Fruit fly (Drosophila melanogaster) whole organism, wandering third instar larva: ENCODE measurements around the gene CheB38b.

Experiments used
- Abd-B ChIP-seq: fragments of >200 bp; optimal IDR thresholded peaks from 2 replicates; lab custom pipeline; 2017; ENCODE audit warnings: missing biosample characterization, missing genetic modification characterization
- CG32264 ChIP-seq: fragments of 200-800 bp; sonication (Bioruptor generic); optimal IDR thresholded peaks from 2 replicates; lab custom pipeline; 2016; ENCODE audit warnings: missing biosample characterization, missing genetic modification characterization
- CG9705 ChIP-seq: fragments of 200-800 bp; sonication (Bioruptor generic); optimal IDR thresholded peaks from 2 replicates; lab custom pipeline; 2018; ENCODE audit warnings: missing biosample characterization, mild to moderate bottlenecking, missing genetic modification characterization
- CrebA ChIP-seq: fragments of 200-800 bp; sonication (Bioruptor generic); optimal IDR thresholded peaks from 2 replicates; lab custom pipeline; 2016; ENCODE audit warnings: missing biosample characterization, mild to moderate bottlenecking, missing genetic modification characterization, borderline replicate concordance
- Dfd ChIP-seq: fragments of >200 bp; optimal IDR thresholded peaks from 2 replicates; lab custom pipeline; 2017; ENCODE audit warnings: missing biosample characterization, missing genetic modification characterization
- Dif ChIP-seq: fragments of 200-275, 200-300 bp; sonication (Bioruptor generic); optimal IDR thresholded peaks from 2 replicates; lab custom pipeline; 2018; ENCODE audit warnings: missing biosample characterization, missing genetic modification characterization; ENCODE audit not compliant: partially characterized antibody
- GATAd ChIP-seq: sonication (Bioruptor generic); optimal IDR thresholded peaks from 2 replicates; lab custom pipeline; 2016; ENCODE audit warnings: missing biosample characterization, missing genetic modification characterization
- HLH106 ChIP-seq: fragments of 200-800 bp; optimal IDR thresholded peaks from 3 replicates; lab custom pipeline; 2019; ENCODE audit warnings: missing biosample characterization, mild to moderate bottlenecking, missing genetic modification characterization, moderate library complexity
- Hnf4 ChIP-seq: fragments of 200-800 bp; sonication (Bioruptor generic); optimal IDR thresholded peaks from 2 replicates; lab custom pipeline; 2016; ENCODE audit warnings: missing biosample characterization, mild to moderate bottlenecking, missing genetic modification characterization
- Hr78 ChIP-seq: fragments of >200 bp; optimal IDR thresholded peaks from 2 replicates; lab custom pipeline; 2017; ENCODE audit warnings: missing biosample characterization, missing genetic modification characterization
- Hr83 ChIP-seq: fragments of 200-300 bp; sonication (Bioruptor generic); optimal IDR thresholded peaks from 2 replicates; lab custom pipeline; 2016; ENCODE audit warnings: missing biosample characterization, mild to moderate bottlenecking, missing genetic modification characterization, moderate library complexity; ENCODE audit not compliant: poor library complexity, severe bottlenecking
- Jra ChIP-seq: sonication (Bioruptor generic); optimal IDR thresholded peaks from 2 replicates; lab custom pipeline; 2016; ENCODE audit warnings: missing biosample characterization, missing genetic modification characterization
- Mio ChIP-seq: sonication (Bioruptor generic); optimal IDR thresholded peaks from 2 replicates; lab custom pipeline; 2016; ENCODE audit warnings: missing biosample characterization, missing genetic modification characterization
- Myc ChIP-seq: fragments of >200 bp; optimal IDR thresholded peaks from 2 replicates; lab custom pipeline; 2017
- N ChIP-seq: fragments of >200 bp; optimal IDR thresholded peaks from 2 replicates; lab custom pipeline; 2018; ENCODE audit warnings: missing biosample characterization, missing external identifiers, missing genetic modification characterization
- OdsH ChIP-seq: fragments of 200-800 bp; sonication (Bioruptor generic); optimal IDR thresholded peaks from 2 replicates; lab custom pipeline; 2016; ENCODE audit warnings: missing biosample characterization, mild to moderate bottlenecking, missing genetic modification characterization
- Rel ChIP-seq, 2 experiments: fragments of 200-800 bp; sonication (Bioruptor generic) in 1 of 2; optimal IDR thresholded peaks; 2 replicates in 1 of 2; 3 replicates in 1 of 2; lab custom pipeline; 2016 to 2019; ENCODE audit warnings: mild to moderate bottlenecking in 2 of 2, missing biosample characterization in 2 of 2, missing genetic modification characterization in 2 of 2, moderate library complexity in 1 of 2
- Sp1 ChIP-seq: fragments of 200-800 bp; sonication (Bioruptor generic); optimal IDR thresholded peaks from 3 replicates; lab custom pipeline; 2019; ENCODE audit warnings: missing biosample characterization, mild to moderate bottlenecking, missing genetic modification characterization, moderate library complexity
- Vsx2 ChIP-seq: fragments of 200-300, 225-300 bp; sonication (Bioruptor generic); optimal IDR thresholded peaks from 2 replicates; lab custom pipeline; 2018; ENCODE audit warnings: missing biosample characterization, missing genetic modification characterization; ENCODE audit not compliant: partially characterized antibody
- br ChIP-seq: fragments of 200-800 bp; sonication (Bioruptor generic); optimal IDR thresholded peaks from 2 replicates; lab custom pipeline; 2016; ENCODE audit warnings: missing biosample characterization, missing genetic modification characterization
- brk ChIP-seq: fragments of 200-800 bp; sonication (Bioruptor generic); optimal IDR thresholded peaks from 2 replicates; lab custom pipeline; 2016; ENCODE audit warnings: missing biosample characterization, mild to moderate bottlenecking, missing genetic modification characterization
- dl ChIP-seq, 2 experiments: fragments of 175-275, 200-275 bp in 1 of 2; fragments of 200-275 bp in 1 of 2; sonication (Bioruptor generic); optimal IDR thresholded peaks; lab custom pipeline; 2018; ENCODE audit warnings: mild to moderate bottlenecking in 2 of 2, missing biosample characterization in 2 of 2, missing genetic modification characterization in 2 of 2, moderate library complexity in 2 of 2; ENCODE audit not compliant: partially characterized antibody in 2 of 2, insufficient read depth in 1 of 2
- dmrt93B ChIP-seq: fragments of 200-800 bp; sonication (Bioruptor generic); optimal IDR thresholded peaks from 2 replicates; lab custom pipeline; 2018; ENCODE audit warnings: missing biosample characterization, mild to moderate bottlenecking, missing genetic modification characterization
- dsf ChIP-seq: sonication (Bioruptor generic); optimal IDR thresholded peaks from 2 replicates; lab custom pipeline; 2016; ENCODE audit warnings: missing biosample characterization, missing genetic modification characterization, borderline replicate concordance
- ey ChIP-seq: fragments of 200-800 bp; sonication (Bioruptor generic); optimal IDR thresholded peaks from 2 replicates; lab custom pipeline; 2016; ENCODE audit warnings: missing biosample characterization, missing genetic modification characterization
- foxo ChIP-seq, 2 experiments: fragments of 200-800 bp; sonication (Bioruptor generic); optimal IDR thresholded peaks; 2 replicates in 1 of 2; 3 replicates in 1 of 2; lab custom pipeline; 2016 to 2017; ENCODE audit warnings: missing biosample characterization in 2 of 2, missing genetic modification characterization in 2 of 2
- fru ChIP-seq: fragments of 200-800 bp; sonication (Bioruptor generic); optimal IDR thresholded peaks from 3 replicates; lab custom pipeline; 2016; ENCODE audit warnings: missing biosample characterization, mild to moderate bottlenecking, missing genetic modification characterization
- h ChIP-seq: fragments of 200-800 bp; sonication (Bioruptor generic); optimal IDR thresholded peaks from 3 replicates; lab custom pipeline; 2016; ENCODE audit warnings: missing biosample characterization, mild to moderate bottlenecking, missing genetic modification characterization
- jim ChIP-seq: fragments of 175-275, 200-325 bp; sonication (Bioruptor generic); optimal IDR thresholded peaks from 2 replicates; lab custom pipeline; 2016; ENCODE audit warnings: missing biosample characterization, mild to moderate bottlenecking, missing genetic modification characterization
- lola ChIP-seq: fragments of >200 bp; optimal IDR thresholded peaks from 2 replicates; lab custom pipeline; 2017; ENCODE audit warnings: missing biosample characterization, missing genetic modification characterization
- pan ChIP-seq: fragments of >200 bp; optimal IDR thresholded peaks from 2 replicates; lab custom pipeline; 2017
- psq ChIP-seq: fragments of 200-800 bp; sonication (Bioruptor generic); optimal IDR thresholded peaks from 3 replicates; lab custom pipeline; 2017; ENCODE audit warnings: missing biosample characterization, mild to moderate bottlenecking, missing genetic modification characterization, moderate library complexity
- rgr ChIP-seq: fragments of 200-800 bp; sonication (Bioruptor generic); optimal IDR thresholded peaks from 3 replicates; lab custom pipeline; 2016; ENCODE audit warnings: missing biosample characterization, mild to moderate bottlenecking, missing genetic modification characterization
- sage ChIP-seq: fragments of 200-800 bp; sonication (Bioruptor generic); optimal IDR thresholded peaks from 2 replicates; lab custom pipeline; 2016; ENCODE audit warnings: missing biosample characterization, mild to moderate bottlenecking, missing genetic modification characterization
- sv ChIP-seq: fragments of 200-800 bp; sonication (Bioruptor generic); optimal IDR thresholded peaks from 3 replicates; lab custom pipeline; 2016; ENCODE audit warnings: missing biosample characterization, missing genetic modification characterization
- tai ChIP-seq: sonication (Bioruptor generic); optimal IDR thresholded peaks from 2 replicates; lab custom pipeline; 2016; ENCODE audit warnings: missing biosample characterization, missing genetic modification characterization
- usp ChIP-seq: fragments of >200 bp; optimal IDR thresholded peaks from 2 replicates; lab custom pipeline; 2017; ENCODE audit warnings: missing biosample characterization, missing genetic modification characterization
- woc ChIP-seq: sonication (Bioruptor generic); optimal IDR thresholded peaks from 2 replicates; lab custom pipeline; 2016; ENCODE audit warnings: missing biosample characterization, mild to moderate bottlenecking, missing genetic modification characterization

CheB38b gene

DNA sequence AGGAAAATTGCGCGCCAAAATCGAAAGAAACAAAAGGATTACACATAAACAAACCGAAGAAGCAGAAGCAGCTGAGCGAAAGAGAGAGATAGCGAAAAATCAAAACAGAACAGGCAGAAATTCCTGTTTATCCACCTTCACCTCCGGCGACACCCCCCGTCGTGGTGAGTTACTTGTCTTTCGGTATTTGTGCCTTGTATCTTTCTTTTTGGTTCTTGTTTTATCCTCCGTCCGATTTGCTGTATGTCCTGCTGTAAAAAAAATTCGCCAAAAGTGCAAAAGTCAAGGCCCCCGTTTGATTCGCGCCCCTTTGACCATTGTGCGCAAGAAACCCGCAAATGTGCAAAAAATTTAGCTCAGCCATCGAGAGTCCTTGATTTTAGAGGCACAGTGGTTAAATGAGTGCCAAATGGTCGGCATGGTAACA lies 18.7 kb downstream of the CheB38b start:
- TF ChIP-seq Abd-B (no peak), Hr83 (GFP tag; lab: Kevin White, UChicago) (no peak), fru (GFP tag; lab: Kevin White, UChicago) (peak; percentile 2), psq (GFP tag; lab: Kevin White, UChicago) (peak; percentile 94), dsf (no peak), Dif (GFP tag; lab: Kevin White, UChicago) (peak; percentile 52), CG32264 (GFP tag; lab: Kevin White, UChicago) (no peak), Dfd (GFP tag; lab: Kevin White, UChicago) (no peak), Mio (GFP tag; lab: Kevin White, UChicago) (no peak), lola (no peak), jim (GFP tag; lab: Kevin White, UChicago) (peak; percentile 17), br (GFP tag; lab: Kevin White, UChicago) (no peak), Vsx2 (GFP tag; lab: Kevin White, UChicago) (peak; percentile 87), brk (GFP tag; lab: Kevin White, UChicago) (no peak), dl (GFP tag; optimal IDR thresholded peaks at IDR 0.05; lab: Kevin White, UChicago; ENCODE audit: insufficient read depth in 1 of 2, partially characterized antibody in 2 of 2) (peak in 1 of 2 experiments; percentile 18), foxo (GFP tag; optimal IDR thresholded peaks at IDR 0.05; lab: Kevin White, UChicago) (no peak)
- TF ChIP-seq, all 38 proteins: peak for 6

DNA sequence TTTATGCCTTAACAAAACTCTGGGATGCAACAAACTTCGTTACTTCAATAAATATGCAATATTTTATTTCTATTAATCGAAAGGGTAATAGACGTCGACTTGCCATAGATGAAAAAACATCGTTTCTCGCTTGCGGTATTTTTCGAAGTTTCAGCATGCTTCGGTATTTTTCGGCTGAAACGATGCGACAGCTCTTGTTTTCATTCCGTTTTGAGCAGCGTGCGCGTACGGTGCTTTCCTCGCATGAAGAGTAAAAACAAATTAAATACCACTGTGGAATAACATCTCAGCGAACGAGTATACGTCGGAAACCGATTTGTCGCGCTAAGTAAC lies 19.6 kb downstream of the CheB38b start, which contains the start of gene CG9328:
TSS of gene CG9328 (plus strand) at position 201 of the 333 bp plus-strand sequence.
- TF ChIP-seq Rel (GFP tag; optimal IDR thresholded peaks at IDR 0.05; lab: Kevin White, UChicago) = no peak
- TF ChIP-seq Rel (tag; optimal IDR thresholded peaks at IDR 0.05; lab: Kevin White, UChicago) = peak; percentile 69
- TF ChIP-seq Myc (lab: Kevin White, UChicago) = no peak
- no peak for TF ChIP-seq dmrt93B
- TF ChIP-seq Vsx2 (GFP tag; lab: Kevin White, UChicago) = no peak
- peak; percentile 40 for TF ChIP-seq Hr83 (GFP tag; lab: Kevin White, UChicago)
- TF ChIP-seq foxo (GFP tag; optimal IDR thresholded peaks at IDR 0.05; lab: Kevin White, UChicago) = peak; percentile 10 to 40
- TF ChIP-seq Abd-B = no peak
- TF ChIP-seq Dif (GFP tag; lab: Kevin White, UChicago) = peak; percentile 81
- no peak for TF ChIP-seq OdsH (GFP tag; lab: Kevin White, UChicago)
- no peak for TF ChIP-seq lola
- no peak for TF ChIP-seq N (GFP tag; lab: Kevin White, UChicago)
- no peak for TF ChIP-seq CrebA (GFP tag; lab: Kevin White, UChicago)
- peak; percentile 27 for TF ChIP-seq brk (GFP tag; lab: Kevin White, UChicago)
- no peak for TF ChIP-seq Dfd (GFP tag; lab: Kevin White, UChicago)
- TF ChIP-seq fru (GFP tag; lab: Kevin White, UChicago) = peak; percentile 48
- no peak for TF ChIP-seq sv (GFP tag; lab: Kevin White, UChicago)
- no peak for TF ChIP-seq jim (GFP tag; lab: Kevin White, UChicago)
- TF ChIP-seq CG9705 (GFP tag; lab: Kevin White, UChicago) = no peak
- TF ChIP-seq dl (GFP tag; optimal IDR thresholded peaks at IDR 0.05; lab: Kevin White, UChicago; ENCODE audit: insufficient read depth in 1 of 2, partially characterized antibody in 2 of 2) = no peak
- TF ChIP-seq Mio (GFP tag; lab: Kevin White, UChicago) = no peak
- peak; percentile 28 for TF ChIP-seq Sp1
- peak; percentile 36 for TF ChIP-seq br (GFP tag; lab: Kevin White, UChicago)
- no peak for TF ChIP-seq pan (lab: Kevin White, UChicago)
- TF ChIP-seq Jra (GFP tag; lab: Kevin White, UChicago) = peak; percentile 49
- no peak for TF ChIP-seq Hr78
- TF ChIP-seq GATAd = no peak
- TF ChIP-seq tai (GFP tag; lab: Kevin White, UChicago) = peak; percentile 25
- peak; percentile 68 for TF ChIP-seq woc (GFP tag; lab: Kevin White, UChicago)
- TF ChIP-seq ey (GFP tag; lab: Kevin White, UChicago) = peak; percentile 36
- peak; percentile 53 for TF ChIP-seq rgr (GFP tag; lab: Kevin White, UChicago)
- peak; percentile 5 for TF ChIP-seq sage (GFP tag; lab: Kevin White, UChicago)
- TF ChIP-seq usp (GFP tag; lab: Kevin White, UChicago) = no peak
- peak; percentile 62 for TF ChIP-seq h
- no peak for TF ChIP-seq dsf
- TF ChIP-seq CG32264 (GFP tag; lab: Kevin White, UChicago) = no peak
- peak; percentile 70 for TF ChIP-seq psq (GFP tag; lab: Kevin White, UChicago)
- TF ChIP-seq HLH106 (tag; lab: Kevin White, UChicago) = no peak
- TF ChIP-seq Hnf4 (GFP tag; lab: Kevin White, UChicago) = peak; percentile 62
